Fruit fly (Drosophila melanogaster): ENCODE data around the gene Svil.

The Svil gene

DNA sequence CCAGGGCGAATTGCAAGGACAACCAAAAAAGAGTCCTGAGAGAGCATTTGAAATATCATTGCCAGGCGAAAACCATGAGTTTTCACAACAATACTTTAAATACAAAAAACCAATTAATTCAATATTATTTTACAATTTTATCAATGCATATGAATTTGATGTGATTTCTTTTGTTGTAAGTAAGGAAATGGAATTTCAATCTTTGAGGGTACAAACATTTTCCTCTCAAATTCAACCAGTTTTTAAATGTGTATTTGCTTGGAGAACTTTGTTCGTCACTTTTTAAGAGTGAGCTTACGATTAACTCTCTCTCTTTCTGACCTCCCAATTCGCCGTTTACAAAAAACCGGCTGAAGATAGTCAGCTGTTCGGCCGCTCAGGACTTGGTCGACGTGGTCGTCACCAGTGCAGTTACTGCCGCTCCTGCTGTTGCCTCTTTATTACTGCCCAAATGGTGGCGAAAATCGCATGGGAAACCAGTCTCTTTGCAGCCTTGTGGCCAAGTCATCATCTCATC, 34.2 kb downstream of the Svil start (continued):
- TF ChIP-seq CG6276 (GFP tag; optimal IDR thresholded peaks at IDR 0.05), result peak; percentile 17
- TF ChIP-seq Hr39 (GFP tag; optimal IDR thresholded peaks at IDR 0.05), result peak; percentile 38
- peak; percentile 72 for TF ChIP-seq Smox (GFP tag; optimal IDR thresholded peaks at IDR 0.05)
- TF ChIP-seq CG3032 (tag; optimal IDR thresholded peaks at IDR 0.05), result peak; percentile 42
- peak; percentile 75 for TF ChIP-seq CG6163 (GFP tag; IDR thresholded peaks at IDR 0.05)
- peak; percentile 70 for TF ChIP-seq esn (GFP tag; optimal IDR thresholded peaks at IDR 0.05)
- peak; percentile 9 for TF ChIP-seq CG1621 (tag; optimal IDR thresholded peaks at IDR 0.05)
- TF ChIP-seq fd85E (GFP tag; optimal IDR thresholded peaks at IDR 0.05), result no peak
- TF ChIP-seq Gug (GFP tag; IDR thresholded peaks at IDR 0.05), result peak; percentile 22; the same call in 1 of the 2 replicates
- TF ChIP-seq CG16779 (tag; optimal IDR thresholded peaks at IDR 0.05), result peak; percentile 44
- peak; percentile 64 for TF ChIP-seq topi (GFP tag; optimal IDR thresholded peaks at IDR 0.05)
- peak in 1 of 2 experiments; percentile 56 for TF ChIP-seq salr (GFP tag; optimal IDR thresholded peaks at IDR 0.05)
- TF ChIP-seq cyc (GFP tag; optimal IDR thresholded peaks at IDR 0.05), result peak; percentile 56
- TF ChIP-seq Eip78C (GFP tag), result peak; percentile 95
- peak; percentile 76 for TF ChIP-seq Met (GFP tag; optimal IDR thresholded peaks at IDR 0.05)
- TF ChIP-seq Sox15 (GFP tag; optimal IDR thresholded peaks at IDR 0.05), result no peak
- no peak for TF ChIP-seq Hr38 (GFP tag; optimal IDR thresholded peaks at IDR 0.05)
- TF ChIP-seq Sox102F (GFP tag; optimal IDR thresholded peaks at IDR 0.05), result peak; percentile 55
- TF ChIP-seq CG31627 (GFP tag; optimal IDR thresholded peaks at IDR 0.05), result peak; percentile 46
- peak; percentile 69 for TF ChIP-seq net (GFP tag; optimal IDR thresholded peaks at IDR 0.05)
- peak; percentile 64 for TF ChIP-seq CG8632 (GFP tag; optimal IDR thresholded peaks at IDR 0.05)
- peak; percentile 85 for TF ChIP-seq svp (GFP tag)

DNA sequence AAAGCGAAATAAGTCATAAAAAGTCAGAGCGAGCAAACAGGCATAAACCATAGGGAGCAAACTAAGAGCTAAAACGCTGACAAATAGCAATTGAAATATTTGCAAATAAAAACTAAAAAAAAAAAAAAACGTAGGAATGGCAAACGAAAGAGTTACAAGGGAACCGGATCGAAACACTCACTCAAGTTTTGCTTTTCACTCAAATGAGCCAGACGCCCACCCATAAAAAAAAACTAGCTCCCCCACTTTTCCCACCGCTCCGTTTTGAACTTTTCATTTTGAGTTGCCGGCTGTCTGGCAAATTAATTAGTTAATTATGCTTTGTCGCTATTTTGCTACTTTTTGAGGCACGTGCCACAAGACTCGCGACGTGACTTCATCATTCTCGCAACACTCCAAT, 37.4 kb downstream of the Svil start:
- TF ChIP-seq vri (GFP tag; optimal IDR thresholded peaks at IDR 0.05), result no peak
- TF ChIP-seq Met (GFP tag; optimal IDR thresholded peaks at IDR 0.05), result no peak
- TF ChIP-seq CG6163 (GFP tag; IDR thresholded peaks at IDR 0.05), result no peak
- TF ChIP-seq CG8119 (GFP tag; IDR thresholded peaks at IDR 0.05), result peak; percentile 46; the same call in 2 of the 3 replicates
- TF ChIP-seq CG11294 (GFP tag; IDR thresholded peaks at IDR 0.05), result no peak
- no peak for TF ChIP-seq net (GFP tag; optimal IDR thresholded peaks at IDR 0.05)

DNA sequence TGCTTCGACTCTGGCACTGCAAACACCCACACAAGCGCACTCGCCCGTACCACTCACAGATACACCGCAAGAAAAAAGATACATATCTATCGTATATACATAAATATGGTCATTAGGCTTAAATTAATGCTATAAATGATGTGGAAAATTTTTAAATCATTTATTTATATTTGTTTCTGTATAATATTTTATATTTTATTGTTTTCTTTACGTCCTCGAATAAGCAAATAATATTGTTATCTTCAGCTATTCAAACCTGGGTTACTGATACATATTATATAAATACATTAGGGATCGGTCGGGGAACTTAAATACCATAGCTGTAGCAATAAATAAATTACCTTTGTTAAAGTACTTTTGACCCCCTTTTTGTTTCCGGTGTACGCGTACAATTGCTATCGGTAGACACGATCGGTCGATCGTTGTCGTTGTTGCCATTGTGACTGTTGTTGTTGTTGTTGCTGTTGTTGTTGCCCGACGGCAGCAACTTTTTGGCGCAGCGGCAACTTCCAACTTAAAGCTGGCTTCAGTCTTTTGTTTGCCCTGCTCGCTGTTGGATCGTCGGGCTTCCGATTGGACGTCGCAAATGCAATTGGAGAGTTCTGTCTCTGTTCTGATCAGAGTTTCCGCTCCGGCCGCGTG, 40.1 kb downstream of the Svil start:
- TF ChIP-seq CG11294 (GFP tag; IDR thresholded peaks at IDR 0.05), result peak; percentile 69
- TF ChIP-seq ss (GFP tag; optimal IDR thresholded peaks at IDR 0.05), result peak; percentile 95 to 98
- TF ChIP-seq Eip75B (GFP tag; optimal IDR thresholded peaks at IDR 0.05), result peak; percentile 93
- peak; percentile 97 for TF ChIP-seq CG6808 (GFP tag; optimal IDR thresholded peaks at IDR 0.05)
- peak; percentile 95 for TF ChIP-seq CG16779 (tag; optimal IDR thresholded peaks at IDR 0.05)
- TF ChIP-seq CG6792 (GFP tag; optimal IDR thresholded peaks at IDR 0.05), result peak; percentile 95
- peak; percentile 95 for TF ChIP-seq OdsH (GFP tag; optimal IDR thresholded peaks at IDR 0.05)
- peak; percentile 97 for TF ChIP-seq CG8632 (GFP tag; optimal IDR thresholded peaks at IDR 0.05)
- peak; percentile 73 for TF ChIP-seq eg (GFP tag; IDR thresholded peaks at IDR 0.05)
- peak; percentile 87 for TF ChIP-seq Smox (GFP tag; optimal IDR thresholded peaks at IDR 0.05)
- peak; percentile 97 for TF ChIP-seq CG32006 (GFP tag; optimal IDR thresholded peaks at IDR 0.05)
- peak; percentile 95 for TF ChIP-seq CG3919 (GFP tag; optimal IDR thresholded peaks at IDR 0.05)
- TF ChIP-seq CG6276 (GFP tag; optimal IDR thresholded peaks at IDR 0.05), result peak; percentile 92
- TF ChIP-seq achi (GFP tag; optimal IDR thresholded peaks at IDR 0.05), result peak; percentile 94
- peak; percentile 95 for TF ChIP-seq esn (GFP tag; optimal IDR thresholded peaks at IDR 0.05)
- TF ChIP-seq CG34406 (GFP tag; optimal IDR thresholded peaks at IDR 0.05), result peak; percentile 97
- peak; percentile 73 for TF ChIP-seq Eip93F (GFP tag; optimal IDR thresholded peaks at IDR 0.05)
- peak; percentile 77 for TF ChIP-seq Ets21C (GFP tag; optimal IDR thresholded peaks at IDR 0.05)
- peak; percentile 94 for TF ChIP-seq CG4318 (GFP tag; optimal IDR thresholded peaks at IDR 0.05)
- peak; percentile 60 for TF ChIP-seq fkh (GFP tag; optimal IDR thresholded peaks at IDR 0.05)
- TF ChIP-seq pdm3 (GFP tag; optimal IDR thresholded peaks at IDR 0.05), result peak; percentile 88
- peak; percentile 97 for TF ChIP-seq spab (GFP tag; optimal IDR thresholded peaks at IDR 0.05)
- TF ChIP-seq CG6163 (GFP tag; IDR thresholded peaks at IDR 0.05), result peak; percentile 77
- peak; percentile 87 for TF ChIP-seq Sox14 (GFP tag; optimal IDR thresholded peaks at IDR 0.05)
- peak; percentile 96 for TF ChIP-seq acj6 (GFP tag; optimal IDR thresholded peaks at IDR 0.05)
- peak; percentile 91 for TF ChIP-seq CG8319 (GFP tag; optimal IDR thresholded peaks at IDR 0.05)
- no peak for TF ChIP-seq Hr38 (GFP tag; optimal IDR thresholded peaks at IDR 0.05)
- peak; percentile 87 for TF ChIP-seq CG7368 (GFP tag; optimal IDR thresholded peaks at IDR 0.05)
- peak; percentile 90 for TF ChIP-seq CG15336 (GFP tag; IDR thresholded peaks at IDR 0.05)
- peak; percentile 95 for TF ChIP-seq svp (GFP tag)
- TF ChIP-seq Blimp-1 (GFP tag; optimal IDR thresholded peaks at IDR 0.05), result peak; percentile 89
